Worm (Caenorhabditis elegans) whole organism, late embryonic: Measurements from ENCODE around the gene F58B4.7.

Experiments used
- K02D7.2 ChIP-seq: sonication (generic microtip); optimal IDR thresholded peaks from 2 replicates; lab custom pipeline; 2017; ENCODE audit warnings: mild to moderate bottlenecking, missing genetic modification characterization, missing compliant biosample characterization
- ama-1 ChIP-seq: fragments of 150-350 bp; optimal IDR thresholded peaks from 2 replicates; lab custom pipeline; 2014
- ceh-19 ChIP-seq: fragments of 200-800 bp; sonication (Bioruptor generic); optimal IDR thresholded peaks from 2 replicates; lab custom pipeline; 2018; ENCODE audit warnings: mild to moderate bottlenecking, missing genetic modification characterization, missing compliant biosample characterization
- ceh-48 ChIP-seq: sonication (generic microtip); optimal IDR thresholded peaks from 2 replicates; lab custom pipeline; 2016; ENCODE audit warnings: missing genetic modification characterization, inconsistent platforms, missing compliant biosample characterization
- fkh-10 ChIP-seq: fragments of 150-350 bp; optimal IDR thresholded peaks from 2 replicates; lab custom pipeline; 2014; ENCODE audit warnings: missing biosample characterization, missing genetic modification reagents, missing genetic modification characterization
- lim-6 ChIP-seq: sonication (generic microtip); optimal IDR thresholded peaks from 2 replicates; lab custom pipeline; 2016; ENCODE audit warnings: missing genetic modification characterization, missing compliant biosample characterization
- nhr-11 ChIP-seq: fragments of 150-350 bp; optimal IDR thresholded peaks from 2 replicates; lab custom pipeline; 2014; ENCODE audit warnings: missing biosample characterization, missing genetic modification characterization
- pqm-1 ChIP-seq: sonication (generic microtip); optimal IDR thresholded peaks from 2 replicates; lab custom pipeline; 2016; ENCODE audit warnings: missing genetic modification characterization, missing compliant biosample characterization
- sox-4 ChIP-seq: sonication (generic microtip); optimal IDR thresholded peaks from 2 replicates; lab custom pipeline; 2017; ENCODE audit warnings: mild to moderate bottlenecking, missing genetic modification characterization, inconsistent platforms, missing compliant biosample characterization
- syd-9 ChIP-seq: sonication (generic microtip); optimal IDR thresholded peaks from 2 replicates; lab custom pipeline; 2016; ENCODE audit warnings: mild to moderate bottlenecking, missing genetic modification characterization, moderate library complexity, missing compliant biosample characterization
- unc-86 ChIP-seq: sonication (generic microtip); optimal IDR thresholded peaks from 2 replicates; lab custom pipeline; 2016; ENCODE audit warnings: missing genetic modification characterization, missing compliant biosample characterization

ce11 chrV:10897172-10897571, 26.0 kb downstream of the F58B4.7 start:
- TF ChIP-seq ceh-19 (GFP tag; lab: Kevin White, UChicago) (peak; percentile 65), ceh-48 (tag; lab: Kevin White, UChicago) (peak; percentile 49), sox-4 (tag; lab: Kevin White, UChicago) (peak; percentile 52), syd-9 (tag; lab: Kevin White, UChicago) (peak; percentile 47), unc-86 (peak; percentile 74), ama-1 (lab: Kevin White, UChicago) (no peak), K02D7.2 (tag; lab: Kevin White, UChicago) (peak; percentile 21), pqm-1 (tag; lab: Kevin White, UChicago) (peak; percentile 51), fkh-10 (peak; percentile 17), nhr-11 (peak; percentile 7), lim-6 (tag; lab: Kevin White, UChicago) (peak; percentile 57)
